Worm (Caenorhabditis elegans): ENCODE results near the gene C04A11.2.

DNA sequence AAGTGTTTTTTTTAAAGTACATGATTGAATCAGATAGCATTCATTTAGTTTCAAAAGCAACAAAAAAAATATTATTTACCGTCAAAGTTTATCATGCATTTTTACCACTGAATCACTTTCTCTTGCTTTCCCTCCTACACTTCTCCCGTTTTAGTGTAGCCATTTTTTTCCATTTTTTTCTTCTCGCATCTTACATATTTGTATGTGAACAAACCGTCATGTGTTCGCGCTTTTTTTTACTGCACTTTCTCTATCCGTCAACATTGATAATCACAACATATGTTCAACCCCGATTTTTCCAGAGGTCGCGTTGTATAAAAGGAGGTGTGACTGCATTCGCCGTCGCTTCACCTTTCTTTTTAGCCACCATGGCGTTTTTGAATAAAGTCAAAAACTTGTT, 8.3 kb upstream of the C04A11.2 start, which contains the start of gene gck-4:
- TF ChIP-seq pqm-1 (tag; optimal IDR thresholded peaks at IDR 0.05) (no peak), ama-1 (optimal IDR thresholded peaks at IDR 0.05) (no peak), zip-5 (tag; optimal IDR thresholded peaks at IDR 0.05) (no peak), nhr-11 (tag; optimal IDR thresholded peaks at IDR 0.05) (no peak), odd-2 (tag; optimal IDR thresholded peaks at IDR 0.05) (no peak), dve-1 (tag; optimal IDR thresholded peaks at IDR 0.05) (no peak)
